Fruit fly (Drosophila melanogaster) S2 (cell line): Measurements from ENCODE around the gene CG42335.
"Not testable (repeated sequence)": the region's sequence is repeated elsewhere in the genome, so short reads cannot be mapped to it uniquely, and the experiment has no call there.

ENCODE experiments used
- CG8478 ChIP-seq: fragments of >200 bp; optimal IDR thresholded peaks from 2 replicates; lab custom pipeline; 2018
- CTCF ChIP-seq, 2 experiments: fragments of >200 bp; optimal IDR thresholded peaks; 2 replicates each; lab custom pipeline; 2018

dm6 chr3R:21736196-21736595, 22.4 kb upstream of the CG42335 start, which contains the start of gene Sfp93F:
- not testable (repeated sequence) for TF ChIP-seq CG8478 (lab: Kevin White, UChicago); CTCF (optimal IDR thresholded peaks at IDR 0.05; lab: Kevin White, UChicago)
